Worm (Caenorhabditis elegans) whole organism, L1 larva: Measurements from ENCODE around the gene F10C2.3.

ENCODE experiments used
- C04F5.9 ChIP-seq: sonication (generic microtip); optimal IDR thresholded peaks from 2 replicates; lab custom pipeline; 2016; ENCODE audit warnings: missing genetic modification characterization, missing compliant biosample characterization
- C16A3.4 ChIP-seq: fragments of 150-350 bp; optimal IDR thresholded peaks from 2 replicates; lab custom pipeline; 2014; ENCODE audit warnings: missing biosample characterization, missing genetic modification characterization
- C34B4.2 ChIP-seq: sonication (generic microtip); optimal IDR thresholded peaks from 2 replicates; lab custom pipeline; 2017; ENCODE audit warnings: mild to moderate bottlenecking, missing genetic modification characterization, missing compliant biosample characterization
- aha-1 ChIP-seq: fragments of 150-350 bp; optimal IDR thresholded peaks from 2 replicates; lab custom pipeline; 2014; ENCODE audit warnings: missing biosample characterization, missing genetic modification characterization
- alr-1 ChIP-seq: fragments of 200-800 bp; sonication (Bioruptor generic); optimal IDR thresholded peaks from 2 replicates; lab custom pipeline; 2018; ENCODE audit warnings: borderline replicate concordance, mild to moderate bottlenecking, missing genetic modification characterization, missing compliant biosample characterization
- blmp-1 ChIP-seq: fragments of 150-350 bp; optimal IDR thresholded peaks from 2 replicates; lab custom pipeline; 2014; ENCODE audit warnings: missing biosample characterization, missing genetic modification characterization
- ceh-63 ChIP-seq: fragments of 200-800 bp; sonication (Bioruptor generic); optimal IDR thresholded peaks from 2 replicates; lab custom pipeline; 2018; ENCODE audit warnings: mild to moderate bottlenecking, missing genetic modification characterization, missing compliant biosample characterization
- dsc-1 ChIP-seq: sonication (generic microtip); optimal IDR thresholded peaks from 2 replicates; lab custom pipeline; 2016; ENCODE audit warnings: mild to moderate bottlenecking, missing genetic modification characterization, missing compliant biosample characterization
- efl-1 ChIP-seq, 4 experiments: fragments of 150-350 bp; optimal IDR thresholded peaks in 3 of 4; peaks in 1 of 4; 1 replicate in 1 of 4; 2 replicates in 3 of 4; lab custom pipeline; 2014; ENCODE audit warnings: missing biosample characterization in 2 of 4, missing genetic modification characterization in 2 of 4, missing genetic modification reagents in 2 of 4
- egl-13 ChIP-seq: sonication (generic microtip); optimal IDR thresholded peaks from 2 replicates; lab custom pipeline; 2016; ENCODE audit warnings: missing genotype, missing genetic modification reagents, missing genetic modification characterization, missing compliant biosample characterization
- elt-2 ChIP-seq: sonication (generic microtip); optimal IDR thresholded peaks from 2 replicates; lab custom pipeline; 2016; ENCODE audit warnings: missing genetic modification characterization, mild to moderate bottlenecking, inconsistent platforms, missing compliant biosample characterization, missing genetic modification reagents
- ets-5 ChIP-seq: fragments of 200-800 bp; sonication (Bioruptor generic); IDR thresholded peaks from 2 replicates; pipeline ENCODE4 v1.3.6; 2022; ENCODE audit warnings: missing genetic modification characterization, missing compliant biosample characterization
- fkh-10 ChIP-seq: sonication (generic microtip); optimal IDR thresholded peaks from 2 replicates; lab custom pipeline; 2017; ENCODE audit warnings: missing biosample characterization, missing genetic modification reagents, missing genetic modification characterization
- fkh-8 ChIP-seq: sonication (generic microtip); optimal IDR thresholded peaks from 2 replicates; lab custom pipeline; 2016; ENCODE audit warnings: mild to moderate bottlenecking, missing genetic modification characterization, missing compliant biosample characterization
- fos-1 ChIP-seq: fragments of 150-350 bp; optimal IDR thresholded peaks from 2 replicates; lab custom pipeline; 2014; ENCODE audit warnings: missing biosample characterization, missing genetic modification characterization
- grh-1 ChIP-seq: fragments of 200-800 bp; sonication (Bioruptor generic); IDR thresholded peaks from 2 replicates; pipeline ENCODE4 v1.3.6; 2022; ENCODE audit warnings: missing genetic modification reagents, missing genetic modification characterization, missing compliant biosample characterization
- hlh-17 ChIP-seq: fragments of 200-800 bp; sonication (Bioruptor generic); optimal IDR thresholded peaks from 2 replicates; lab custom pipeline; 2018; ENCODE audit warnings: missing genetic modification characterization, mild to moderate bottlenecking, missing compliant biosample characterization, moderate library complexity, borderline replicate concordance
- hlh-4 ChIP-seq: sonication (generic microtip); optimal IDR thresholded peaks from 2 replicates; lab custom pipeline; 2016; ENCODE audit warnings: mild to moderate bottlenecking, missing genetic modification characterization, missing compliant biosample characterization
- hpl-2 ChIP-seq: fragments of 150-350 bp; optimal IDR thresholded peaks from 2 replicates; lab custom pipeline; 2014; ENCODE audit warnings: missing biosample characterization, missing genetic modification reagents, missing genetic modification characterization
- irx-1 ChIP-seq: sonication (generic microtip); optimal IDR thresholded peaks from 2 replicates; lab custom pipeline; 2016; ENCODE audit warnings: missing genetic modification characterization, missing compliant biosample characterization
- isw-1 ChIP-seq: fragments of 200-800 bp; sonication (Bioruptor generic); IDR thresholded peaks from 2 replicates; pipeline ENCODE4 v1.3.6; 2022; ENCODE audit warnings: missing genetic modification characterization, missing compliant biosample characterization
- lin-15B ChIP-seq: fragments of 150-350 bp; sonication (generic microtip); optimal IDR thresholded peaks from 3 replicates; lab custom pipeline; 2014; ENCODE audit warnings: missing biosample characterization, missing genetic modification characterization
- lir-3 ChIP-seq: sonication (generic microtip); optimal IDR thresholded peaks from 2 replicates; lab custom pipeline; 2016; ENCODE audit warnings: mild to moderate bottlenecking, missing genetic modification characterization, moderate library complexity, missing compliant biosample characterization; ENCODE audit not compliant: poor library complexity
- mep-1 ChIP-seq: fragments of 150-350 bp; optimal IDR thresholded peaks from 2 replicates; lab custom pipeline; 2014; ENCODE audit warnings: missing biosample characterization, missing genetic modification characterization
- nhr-12 ChIP-seq: sonication (generic microtip); optimal IDR thresholded peaks from 2 replicates; lab custom pipeline; 2017; ENCODE audit warnings: missing biosample characterization, missing genetic modification characterization
- nhr-19 ChIP-seq: fragments of 200-800 bp; sonication (Bioruptor generic); conservative IDR thresholded peaks from 2 replicates; pipeline ENCODE4 v1.3.6; 2022; ENCODE audit warnings: missing genetic modification characterization, missing compliant biosample characterization
- nhr-20 ChIP-seq: sonication (generic microtip); optimal IDR thresholded peaks from 2 replicates; lab custom pipeline; 2016; ENCODE audit warnings: mild to moderate bottlenecking, missing genetic modification characterization, missing compliant biosample characterization
- nhr-28 ChIP-seq: fragments of 150-350 bp; optimal IDR thresholded peaks from 2 replicates; lab custom pipeline; 2014; ENCODE audit warnings: missing biosample characterization, missing genetic modification characterization
- nhr-47 ChIP-seq: sonication (generic microtip); optimal IDR thresholded peaks from 2 replicates; lab custom pipeline; 2016; ENCODE audit warnings: mild to moderate bottlenecking, missing genetic modification characterization, moderate library complexity, missing compliant biosample characterization
- nhr-71 ChIP-seq: sonication (generic microtip); optimal IDR thresholded peaks from 2 replicates; lab custom pipeline; 2016; ENCODE audit warnings: mild to moderate bottlenecking, missing genetic modification characterization, moderate library complexity, missing compliant biosample characterization
- nhr-76 ChIP-seq: sonication (generic microtip); optimal IDR thresholded peaks from 2 replicates; lab custom pipeline; 2017; ENCODE audit warnings: missing biosample characterization, missing genetic modification characterization
- nhr-77 ChIP-seq: fragments of 150-350 bp; optimal IDR thresholded peaks from 2 replicates; lab custom pipeline; 2014; ENCODE audit warnings: missing biosample characterization, missing genetic modification characterization
- nhr-85 ChIP-seq: sonication (generic microtip); peaks from one replicate; lab custom pipeline; 2016; ENCODE audit warnings: missing genetic modification characterization, inconsistent platforms, missing compliant biosample characterization
- pax-3 ChIP-seq: fragments of 200-800 bp; sonication (Bioruptor generic); optimal IDR thresholded peaks from 2 replicates; lab custom pipeline; 2018; ENCODE audit warnings: mild to moderate bottlenecking, missing genetic modification characterization, moderate library complexity, missing compliant biosample characterization
- pqm-1 ChIP-seq: sonication (generic microtip); optimal IDR thresholded peaks from 3 replicates; lab custom pipeline; 2017; ENCODE audit warnings: missing biosample characterization, missing genetic modification characterization
- rnt-1 ChIP-seq: sonication (generic microtip); optimal IDR thresholded peaks from 2 replicates; lab custom pipeline; 2016; ENCODE audit warnings: mild to moderate bottlenecking, missing genetic modification characterization, moderate library complexity, missing compliant biosample characterization
- snpc-4 ChIP-seq: fragments of 150-350 bp; optimal IDR thresholded peaks from 2 replicates; lab custom pipeline; 2014; ENCODE audit warnings: missing biosample characterization, missing genetic modification characterization
- snu-23 ChIP-seq: sonication (generic microtip); optimal IDR thresholded peaks from 2 replicates; lab custom pipeline; 2016; ENCODE audit warnings: missing genetic modification characterization, missing compliant biosample characterization
- sox-4 ChIP-seq: sonication (generic microtip); optimal IDR thresholded peaks from 2 replicates; lab custom pipeline; 2016; ENCODE audit warnings: missing genetic modification characterization, missing compliant biosample characterization
- tbx-2 ChIP-seq: sonication (generic microtip); optimal IDR thresholded peaks from 2 replicates; lab custom pipeline; 2016; ENCODE audit warnings: missing genetic modification characterization, missing compliant biosample characterization
- tlp-1 ChIP-seq: fragments of 150-350 bp; optimal IDR thresholded peaks from 2 replicates; lab custom pipeline; 2014; ENCODE audit warnings: missing biosample characterization, missing genetic modification characterization
- unc-130 ChIP-seq: fragments of 150-350 bp; optimal IDR thresholded peaks from 2 replicates; lab custom pipeline; 2017; ENCODE audit warnings: missing biosample characterization, missing genetic modification characterization, inconsistent platforms
- unc-30 ChIP-seq: sonication (generic microtip); optimal IDR thresholded peaks from 2 replicates; lab custom pipeline; 2017; ENCODE audit warnings: missing biosample characterization, missing genetic modification characterization
- xbp-1 ChIP-seq: sonication (generic microtip); optimal IDR thresholded peaks from 2 replicates; lab custom pipeline; 2016; ENCODE audit warnings: missing genetic modification characterization, missing compliant biosample characterization
- zip-4 ChIP-seq: fragments of 200-800 bp; sonication (Bioruptor generic); optimal IDR thresholded peaks from 2 replicates; lab custom pipeline; 2018; ENCODE audit warnings: mild to moderate bottlenecking, missing genetic modification characterization, moderate library complexity, missing compliant biosample characterization
- ztf-11 ChIP-seq, 2 experiments: sonication (generic microtip); optimal IDR thresholded peaks; 2 replicates each; lab custom pipeline; 2016 to 2017; ENCODE audit warnings: missing genetic modification characterization in 2 of 2, missing biosample characterization in 1 of 2, missing compliant biosample characterization in 1 of 2
- ztf-4 ChIP-seq: fragments of 150-350 bp; optimal IDR thresholded peaks from 2 replicates; lab custom pipeline; 2014; ENCODE audit warnings: missing biosample characterization, missing genetic modification characterization

Gene F10C2.3

DNA sequence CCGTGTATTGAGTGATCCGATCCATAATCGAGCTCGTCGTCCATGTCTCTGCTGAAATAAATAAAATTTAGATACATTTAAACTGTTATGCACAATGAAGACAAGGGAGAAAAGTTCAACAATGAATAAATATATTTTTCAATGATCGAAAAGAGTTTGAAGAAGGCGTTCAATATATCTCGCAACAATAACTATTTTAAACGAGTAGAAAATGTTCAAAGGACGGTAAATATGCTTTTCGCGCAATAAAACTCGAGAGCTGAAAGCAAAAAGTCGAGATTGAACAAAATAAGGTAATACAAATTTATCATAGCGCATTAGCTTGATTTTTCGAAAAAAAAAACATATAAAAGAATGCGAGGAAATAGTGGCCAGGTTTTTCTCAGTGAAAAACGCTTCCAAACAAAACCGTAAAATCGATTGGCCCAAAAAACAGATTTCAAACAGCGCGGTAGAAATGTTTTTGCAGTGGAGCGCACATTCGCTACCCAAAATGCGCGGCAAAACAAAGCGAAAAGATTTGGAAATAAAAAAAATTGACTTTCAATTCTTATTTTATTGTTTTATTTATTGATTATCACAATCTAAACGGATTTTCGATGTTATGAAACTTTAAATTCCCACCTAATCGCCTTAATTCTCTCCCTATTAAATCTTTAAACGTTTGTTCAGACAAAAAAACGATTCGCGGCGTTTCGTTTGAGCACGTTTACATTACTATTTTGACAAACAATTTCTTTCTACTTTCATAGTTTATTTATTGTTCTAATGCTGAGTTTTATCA is 20.9 kb downstream of the F10C2.3 start, which contains the start of the genes kup-1 and F10C2.4 (continued):
- peak; percentile 82 for TF ChIP-seq nhr-71
- TF ChIP-seq nhr-85 (tag; lab: Kevin White, UChicago) = peak; percentile 81
- peak; percentile 48 for TF ChIP-seq isw-1 (GFP tag; lab: Robert Waterston, UW)
- no peak for TF ChIP-seq hpl-2 (GFP tag; lab: Kevin White, UChicago)
- peak; percentile 34 for TF ChIP-seq irx-1 (tag; lab: Kevin White, UChicago)
- TF ChIP-seq aha-1 = no peak
- TF ChIP-seq egl-13 (tag; lab: Kevin White, UChicago) = no peak
- TF ChIP-seq unc-130 (tag; lab: Kevin White, UChicago) = no peak
- peak; percentile 28 for TF ChIP-seq dsc-1 (tag; lab: Kevin White, UChicago)
- TF ChIP-seq nhr-77 (tag; lab: Kevin White, UChicago) = peak; percentile 51
- no peak for TF ChIP-seq ztf-11 (tag; optimal IDR thresholded peaks at IDR 0.05; lab: Kevin White, UChicago)
- peak; percentile 55 for TF ChIP-seq pax-3
- TF ChIP-seq mep-1 (tag; lab: Kevin White, UChicago) = peak; percentile 5
- peak; percentile 66 for TF ChIP-seq tbx-2
- TF ChIP-seq efl-1 (optimal IDR thresholded peaks at IDR 0.05; lab: Kevin White, UChicago) = peak; percentile 89 to 95
- TF ChIP-seq efl-1 (GFP tag; optimal IDR thresholded peaks at IDR 0.05 in 1 of 2; lab: Kevin White, UChicago) = peak; percentile 94 to 99
- TF ChIP-seq ets-5 (GFP tag; lab: Robert Waterston, UW) = no peak
- TF ChIP-seq blmp-1 (tag; lab: Kevin White, UChicago) = peak; percentile 60
- peak; percentile 63 for TF ChIP-seq C16A3.4 (tag; lab: Kevin White, UChicago)
- no peak for TF ChIP-seq tlp-1 (tag; lab: Kevin White, UChicago)
- no peak for TF ChIP-seq hlh-17 (GFP tag; lab: Kevin White, UChicago)
- no peak for TF ChIP-seq pqm-1 (tag; lab: Kevin White, UChicago)
- TF ChIP-seq sox-4 (tag; lab: Kevin White, UChicago) = no peak
- no peak for TF ChIP-seq ztf-4
- TF ChIP-seq C04F5.9 (tag; lab: Kevin White, UChicago) = peak; percentile 26
- TF ChIP-seq C34B4.2 (tag; lab: Kevin White, UChicago) = no peak
- TF ChIP-seq nhr-76 (tag; lab: Kevin White, UChicago) = no peak
- peak; percentile 64 for TF ChIP-seq xbp-1
- TF ChIP-seq nhr-12 (tag; lab: Kevin White, UChicago) = no peak
- no peak for TF ChIP-seq ceh-63 (GFP tag; lab: Kevin White, UChicago)
- TF ChIP-seq nhr-28 (tag; lab: Kevin White, UChicago) = no peak
- TF ChIP-seq nhr-19 (GFP tag; lab: Robert Waterston, UW) = peak; percentile 48
- peak; percentile 76 for TF ChIP-seq snu-23 (GFP tag; lab: Kevin White, UChicago)
- no peak for TF ChIP-seq hlh-4 (tag; lab: Kevin White, UChicago)
- peak; percentile 63 for TF ChIP-seq nhr-47 (tag; lab: Kevin White, UChicago)

DNA sequence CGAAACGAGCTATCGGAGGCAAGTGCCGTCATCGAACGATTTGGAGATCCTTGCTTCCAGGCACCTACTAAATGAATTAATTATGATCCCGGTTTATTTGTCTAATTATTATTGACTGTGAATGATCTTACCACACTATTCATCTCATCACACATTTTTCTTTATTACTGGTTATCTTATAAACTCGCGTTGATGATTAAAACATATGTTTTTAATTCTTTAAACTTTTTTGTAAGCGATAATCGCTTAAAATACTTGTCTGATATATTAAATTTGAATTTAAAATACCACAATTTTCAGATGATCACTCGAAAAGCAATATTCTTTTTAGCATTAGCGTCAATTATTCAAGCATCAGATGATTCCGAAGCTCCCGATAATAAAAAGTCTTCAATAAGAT is 25.0 kb downstream of the F10C2.3 start, which contains the start of gene F10C2.5:
Gene F10C2.5, plus strand, starts transcription at position 301 of the 400 bp plus-strand sequence.
- no peak for TF ChIP-seq rnt-1 (tag; lab: Kevin White, UChicago)
- TF ChIP-seq zip-4 = no peak
- TF ChIP-seq unc-30 (tag; lab: Kevin White, UChicago) = no peak
- TF ChIP-seq lir-3 (tag; lab: Kevin White, UChicago) = no peak
- TF ChIP-seq C34B4.2 (tag; lab: Kevin White, UChicago) = no peak
- no peak for TF ChIP-seq alr-1
- TF ChIP-seq snpc-4 = no peak
- no peak for TF ChIP-seq nhr-77 (tag; lab: Kevin White, UChicago)
- no peak for TF ChIP-seq elt-2 (tag; lab: Kevin White, UChicago)
- no peak for TF ChIP-seq fkh-10 (GFP tag; lab: Kevin White, UChicago)
- TF ChIP-seq fos-1 (tag; lab: Kevin White, UChicago) = no peak
- no peak for TF ChIP-seq nhr-20 (tag; lab: Kevin White, UChicago)
- no peak for TF ChIP-seq fkh-8
- TF ChIP-seq lin-15B (tag; lab: Kevin White, UChicago) = no peak
- no peak for TF ChIP-seq pqm-1 (tag; lab: Kevin White, UChicago)
- TF ChIP-seq grh-1 = no peak
- no peak for TF ChIP-seq hlh-4 (tag; lab: Kevin White, UChicago)
